Fruit fly (Drosophila melanogaster) whole organism, prepupa: ENCODE data around the gene CG13784.

Experiments used
- Blimp-1 ChIP-seq: fragments of 200-800 bp; sonication (Bioruptor generic); optimal IDR thresholded peaks from 3 replicates; lab custom pipeline; 2017; ENCODE audit warnings: missing biosample characterization, missing genetic modification characterization, mild to moderate bottlenecking, moderate library complexity, missing genetic modification reagents
- CG10631 ChIP-seq: fragments of 200-800 bp; sonication (Bioruptor generic); optimal IDR thresholded peaks from 2 replicates; lab custom pipeline; 2016; ENCODE audit warnings: missing biosample characterization, missing genetic modification characterization
- CG10669 ChIP-seq: fragments of 200-800 bp; sonication (Bioruptor generic); optimal IDR thresholded peaks from 3 replicates; lab custom pipeline; 2018; ENCODE audit warnings: missing biosample characterization, mild to moderate bottlenecking, missing genetic modification characterization, moderate library complexity
- CG11762 ChIP-seq: fragments of 200-800 bp; sonication (Bioruptor generic); optimal IDR thresholded peaks from 3 replicates; lab custom pipeline; 2016; ENCODE audit warnings: missing biosample characterization, missing genetic modification characterization; ENCODE audit not compliant: insufficient read depth
- CG11902 ChIP-seq: fragments of 200-800 bp; sonication (Bioruptor generic); optimal IDR thresholded peaks from 3 replicates; lab custom pipeline; 2016; ENCODE audit warnings: missing biosample characterization, missing genetic modification characterization
- CG15336 ChIP-seq: fragments of 200-800 bp; sonication (Bioruptor generic); IDR thresholded peaks from 2 replicates; pipeline ENCODE4 v1.3.6; 2022; ENCODE audit warnings: missing biosample characterization, missing genetic modification characterization
- CG1621 ChIP-seq: fragments of 200-800 bp; sonication (Bioruptor generic); optimal IDR thresholded peaks from 3 replicates; lab custom pipeline; 2018; ENCODE audit warnings: missing biosample characterization, mild to moderate bottlenecking, missing genetic modification characterization
- CG16779 ChIP-seq: fragments of 200-800 bp; sonication (Bioruptor generic); optimal IDR thresholded peaks from 3 replicates; lab custom pipeline; 2017; ENCODE audit warnings: missing biosample characterization, mild to moderate bottlenecking, missing genetic modification characterization
- CG3032 ChIP-seq: fragments of 200-800 bp; optimal IDR thresholded peaks from 2 replicates; lab custom pipeline; 2019; ENCODE audit warnings: missing biosample characterization, mild to moderate bottlenecking, missing genetic modification characterization, moderate library complexity
- CG32006 ChIP-seq: fragments of 200-800 bp; sonication (Bioruptor generic); optimal IDR thresholded peaks from 3 replicates; lab custom pipeline; 2017; ENCODE audit warnings: missing biosample characterization, mild to moderate bottlenecking, missing genetic modification characterization
- CG34406 ChIP-seq: fragments of 200-800 bp; sonication (Bioruptor generic); optimal IDR thresholded peaks from 3 replicates; lab custom pipeline; 2016; ENCODE audit warnings: missing biosample characterization, missing genetic modification characterization
- CG3919 ChIP-seq: fragments of 200-800 bp; sonication (Bioruptor generic); optimal IDR thresholded peaks from 3 replicates; lab custom pipeline; 2016; ENCODE audit warnings: missing biosample characterization, missing genetic modification characterization
- CG4318 ChIP-seq: fragments of 200-800 bp; sonication (Bioruptor generic); optimal IDR thresholded peaks from 3 replicates; lab custom pipeline; 2017; ENCODE audit warnings: missing biosample characterization, mild to moderate bottlenecking, missing genetic modification characterization
- CG6163 ChIP-seq: fragments of 200-800 bp; sonication (Bioruptor generic); IDR thresholded peaks from 3 replicates; pipeline ENCODE4 v1.3.6; 2022; ENCODE audit warnings: missing biosample characterization, missing genetic modification characterization
- CG6276 ChIP-seq: fragments of 200-800 bp; sonication (Bioruptor generic); optimal IDR thresholded peaks from 2 replicates; lab custom pipeline; 2017; ENCODE audit warnings: missing biosample characterization, mild to moderate bottlenecking, missing genetic modification characterization
- CG6808 ChIP-seq: fragments of 200-800 bp; sonication (Bioruptor generic); optimal IDR thresholded peaks from 3 replicates; lab custom pipeline; 2017; ENCODE audit warnings: missing biosample characterization, missing genetic modification characterization, mild to moderate bottlenecking, moderate library complexity, missing genetic modification reagents
- CG6854 ChIP-seq: fragments of 200-800 bp; sonication (Bioruptor generic); optimal IDR thresholded peaks from 2 replicates; lab custom pipeline; 2017; ENCODE audit warnings: missing biosample characterization, mild to moderate bottlenecking, missing genetic modification characterization
- CG7368 ChIP-seq: fragments of 200-800 bp; sonication (Bioruptor generic); optimal IDR thresholded peaks from 3 replicates; lab custom pipeline; 2016; ENCODE audit warnings: missing biosample characterization, missing genetic modification characterization
- CG8119 ChIP-seq: fragments of 200-800 bp; sonication (Bioruptor generic); IDR thresholded peaks from 3 replicates; pipeline ENCODE4 v1.3.6; 2022; ENCODE audit warnings: missing biosample characterization, missing genetic modification characterization
- CG8319 ChIP-seq: fragments of 200-800 bp; sonication (Bioruptor generic); optimal IDR thresholded peaks from 3 replicates; lab custom pipeline; 2016; ENCODE audit warnings: missing biosample characterization, missing genetic modification characterization
- CG8632 ChIP-seq: fragments of 200-800 bp; sonication (Bioruptor generic); optimal IDR thresholded peaks from 3 replicates; lab custom pipeline; 2016; ENCODE audit warnings: missing biosample characterization, missing genetic modification characterization
- CG9139 ChIP-seq: fragments of 200-800 bp; sonication (Bioruptor generic); optimal IDR thresholded peaks from 3 replicates; lab custom pipeline; 2017; ENCODE audit warnings: missing biosample characterization, mild to moderate bottlenecking, missing genetic modification characterization
- Eip78C ChIP-seq: fragments of 200-800 bp; sonication (Bioruptor generic); peaks from one replicate; lab custom pipeline; 2016; ENCODE audit warnings: missing biosample characterization, missing genetic modification characterization
- Eip93F ChIP-seq: fragments of 200-800 bp; sonication (Bioruptor generic); optimal IDR thresholded peaks from 2 replicates; lab custom pipeline; 2016; ENCODE audit warnings: missing biosample characterization, mild to moderate bottlenecking, missing genetic modification characterization
- Ets21C ChIP-seq: fragments of 200-800 bp; sonication (Bioruptor generic); optimal IDR thresholded peaks from 3 replicates; lab custom pipeline; 2016; ENCODE audit warnings: missing biosample characterization, missing genetic modification characterization
- Ets96B ChIP-seq: fragments of 200-800 bp; optimal IDR thresholded peaks from 2 replicates; lab custom pipeline; 2019; ENCODE audit warnings: missing biosample characterization, mild to moderate bottlenecking, missing genetic modification characterization, moderate library complexity
- Gug ChIP-seq: fragments of 200-800 bp; sonication (Bioruptor generic); IDR thresholded peaks from 2 replicates; pipeline ENCODE4 v1.3.6; 2022; ENCODE audit warnings: missing biosample characterization, missing genetic modification characterization
- Hr38 ChIP-seq: sonication (Bioruptor generic); optimal IDR thresholded peaks from 2 replicates; lab custom pipeline; 2016; ENCODE audit warnings: missing biosample characterization, missing genetic modification characterization
- Hr4 ChIP-seq: fragments of 200-800 bp; sonication (Bioruptor generic); optimal IDR thresholded peaks from 3 replicates; lab custom pipeline; 2016; ENCODE audit warnings: missing biosample characterization, missing genetic modification characterization
- Lpt ChIP-seq: fragments of 200-800 bp; sonication (Bioruptor generic); optimal IDR thresholded peaks from 3 replicates; lab custom pipeline; 2016; ENCODE audit warnings: missing biosample characterization, missing genetic modification characterization
- Met ChIP-seq: fragments of 200-800 bp; sonication (Bioruptor generic); optimal IDR thresholded peaks from 3 replicates; lab custom pipeline; 2016; ENCODE audit warnings: missing biosample characterization, missing genetic modification characterization
- OdsH ChIP-seq: fragments of 200-800 bp; sonication (Bioruptor generic); optimal IDR thresholded peaks from 3 replicates; lab custom pipeline; 2016; ENCODE audit warnings: missing biosample characterization, missing genetic modification characterization
- Smox ChIP-seq: fragments of 200-800 bp; sonication (Bioruptor generic); optimal IDR thresholded peaks from 3 replicates; lab custom pipeline; 2016; ENCODE audit warnings: missing biosample characterization, missing genetic modification characterization
- Sox102F ChIP-seq: fragments of 200-800 bp; sonication (Bioruptor generic); optimal IDR thresholded peaks from 2 replicates; lab custom pipeline; 2016; ENCODE audit warnings: missing biosample characterization, mild to moderate bottlenecking, missing genetic modification characterization
- Sox15 ChIP-seq: fragments of 200-800 bp; sonication (Bioruptor generic); optimal IDR thresholded peaks from 3 replicates; lab custom pipeline; 2016; ENCODE audit warnings: missing biosample characterization, missing genetic modification characterization
- achi ChIP-seq: fragments of 200-800 bp; sonication (Bioruptor generic); optimal IDR thresholded peaks from 3 replicates; lab custom pipeline; 2016; ENCODE audit warnings: missing biosample characterization, missing genetic modification characterization
- acj6 ChIP-seq: fragments of 200-800 bp; sonication (Bioruptor generic); optimal IDR thresholded peaks from 3 replicates; lab custom pipeline; 2016; ENCODE audit warnings: missing biosample characterization, missing genetic modification characterization
- cyc ChIP-seq: fragments of 200-800 bp; sonication (Bioruptor generic); optimal IDR thresholded peaks from 3 replicates; lab custom pipeline; 2016; ENCODE audit warnings: missing biosample characterization, missing genetic modification characterization
- dac ChIP-seq: fragments of 200-800 bp; sonication (Bioruptor generic); optimal IDR thresholded peaks from 2 replicates; lab custom pipeline; 2017; ENCODE audit warnings: missing biosample characterization, mild to moderate bottlenecking, missing genetic modification characterization
- dsx ChIP-seq: fragments of 200-800 bp; optimal IDR thresholded peaks from 3 replicates; lab custom pipeline; 2019; ENCODE audit warnings: missing biosample characterization, mild to moderate bottlenecking, missing genetic modification characterization, moderate library complexity; ENCODE audit not compliant: poor library complexity, severe bottlenecking
- eg ChIP-seq: fragments of 200-800 bp; sonication (Bioruptor generic); IDR thresholded peaks from 3 replicates; pipeline ENCODE4 v1.3.6; 2022; ENCODE audit warnings: missing biosample characterization, missing genetic modification characterization
- esn ChIP-seq: fragments of 200-800 bp; sonication (Bioruptor generic); optimal IDR thresholded peaks from 2 replicates; lab custom pipeline; 2016; ENCODE audit warnings: missing biosample characterization, mild to moderate bottlenecking, missing genetic modification characterization, moderate library complexity
- fd59A ChIP-seq: fragments of 200-800 bp; sonication (Bioruptor generic); optimal IDR thresholded peaks from 2 replicates; lab custom pipeline; 2017; ENCODE audit warnings: missing biosample characterization, mild to moderate bottlenecking, missing genetic modification characterization, missing genetic modification reagents
- fkh ChIP-seq: fragments of 200-800 bp; sonication (Bioruptor generic); optimal IDR thresholded peaks from 3 replicates; lab custom pipeline; 2017; ENCODE audit warnings: missing biosample characterization, mild to moderate bottlenecking, missing genetic modification characterization, moderate library complexity
- lz ChIP-seq: fragments of 200-800 bp; sonication (Bioruptor generic); optimal IDR thresholded peaks from 3 replicates; lab custom pipeline; 2016; ENCODE audit warnings: missing biosample characterization, missing genetic modification characterization
- net ChIP-seq: fragments of 200-800 bp; sonication (Bioruptor generic); optimal IDR thresholded peaks from 3 replicates; lab custom pipeline; 2016; ENCODE audit warnings: missing biosample characterization, missing genetic modification characterization
- salr ChIP-seq, 2 experiments: fragments of 200-800 bp; sonication (Bioruptor generic); optimal IDR thresholded peaks; 3 replicates each; lab custom pipeline; 2016 to 2018; ENCODE audit warnings: missing biosample characterization in 2 of 2, missing genetic modification characterization in 2 of 2, mild to moderate bottlenecking in 1 of 2
- spab ChIP-seq: fragments of 200-800 bp; sonication (Bioruptor generic); optimal IDR thresholded peaks from 2 replicates; lab custom pipeline; 2017; ENCODE audit warnings: missing biosample characterization, mild to moderate bottlenecking, missing genetic modification characterization, missing genetic modification reagents
- topi ChIP-seq: fragments of 200-800 bp; sonication (Bioruptor generic); optimal IDR thresholded peaks from 3 replicates; lab custom pipeline; 2016; ENCODE audit warnings: missing biosample characterization, missing genetic modification characterization
- vri ChIP-seq: fragments of 200-800 bp; sonication (Bioruptor generic); optimal IDR thresholded peaks from 3 replicates; lab custom pipeline; 2016; ENCODE audit warnings: missing biosample characterization, mild to moderate bottlenecking, missing genetic modification characterization

CG13784 gene

dm6 chr2L:7207660-7208059 is 12.2 kb downstream of the CG13784 start (continued):
- TF ChIP-seq CG8632 (GFP tag; lab: Kevin White, UChicago) (no peak), fkh (GFP tag; lab: Kevin White, UChicago) (no peak), Blimp-1 (no peak), CG6163 (GFP tag; lab: Robert Waterston, UW) (no peak), CG8319 (no peak), net (GFP tag; lab: Kevin White, UChicago) (no peak), CG11902 (GFP tag; lab: Kevin White, UChicago) (no peak), CG7368 (GFP tag; lab: Kevin White, UChicago) (no peak), CG34406 (GFP tag; lab: Kevin White, UChicago) (no peak), CG16779 (peak; percentile 43), CG6276 (GFP tag; lab: Kevin White, UChicago) (peak; percentile 59)

dm6 chr2L:7204172-7204482 is 15.7 kb downstream of the CG13784 start, which contains the start of gene CG4502:
TSS of gene CG4502 (minus strand) at chr2L:7204264.
- TF ChIP-seq CG6276 (GFP tag; lab: Kevin White, UChicago) (no peak), fd59A (no peak), CG3032 (tag; lab: Kevin White, UChicago) (no peak), Ets96B (tag; lab: Kevin White, UChicago) (no peak), dac (GFP tag; lab: Kevin White, UChicago) (no peak), vri (GFP tag; lab: Kevin White, UChicago) (no peak), Sox15 (GFP tag; lab: Kevin White, UChicago) (no peak), CG8119 (no peak; the same call in 2 of the 3 replicates), eg (GFP tag; lab: Robert Waterston, UW) (0 out of 3 replicates have a peak, but pooled peaks have one; percentile 20), Lpt (GFP tag; lab: Kevin White, UChicago) (no peak), Blimp-1 (no peak), CG8632 (GFP tag; lab: Kevin White, UChicago) (no peak), CG10669 (GFP tag; lab: Kevin White, UChicago) (no peak), Eip93F (GFP tag; lab: Kevin White, UChicago) (no peak), CG6854 (no peak), Ets21C (GFP tag; lab: Kevin White, UChicago) (no peak), CG32006 (no peak), CG4318 (no peak), fkh (GFP tag; lab: Kevin White, UChicago) (no peak), achi (no peak), net (GFP tag; lab: Kevin White, UChicago) (no peak), CG11762 (GFP tag; lab: Kevin White, UChicago) (no peak), CG6808 (GFP tag; lab: Kevin White, UChicago) (no peak), topi (GFP tag; lab: Kevin White, UChicago) (no peak), cyc (GFP tag; lab: Kevin White, UChicago) (peak; percentile 17), Sox102F (GFP tag; lab: Kevin White, UChicago) (peak; percentile 56), Hr4 (GFP tag; lab: Kevin White, UChicago) (no peak), Gug (no peak), Hr38 (GFP tag; lab: Kevin White, UChicago) (no peak), acj6 (GFP tag; lab: Kevin White, UChicago) (no peak), CG3919 (GFP tag; lab: Kevin White, UChicago) (peak; percentile 13), CG11902 (GFP tag; lab: Kevin White, UChicago) (no peak), salr (GFP tag; optimal IDR thresholded peaks at IDR 0.05; lab: Kevin White, UChicago) (no peak), CG9139 (no peak), CG16779 (no peak), esn (GFP tag; lab: Kevin White, UChicago) (peak; percentile 38), CG10631 (GFP tag; lab: Kevin White, UChicago) (no peak), Smox (no peak), Eip78C (GFP tag; lab: Kevin White, UChicago) (peak; percentile 59), dsx (peak; percentile 15), CG34406 (GFP tag; lab: Kevin White, UChicago) (no peak), lz (peak; percentile 28), CG15336 (no peak), CG1621 (no peak), OdsH (GFP tag; lab: Kevin White, UChicago) (no peak), spab (GFP tag; lab: Kevin White, UChicago) (no peak), Met (GFP tag; lab: Kevin White, UChicago) (peak; percentile 22)
